Worm (Caenorhabditis elegans): ENCODE results near the gene C17H12.37.

C17H12.37 gene

ce11 chrIV:6809756-6810155, 4.8 kb downstream of the C17H12.37 start:
- no peak for TF ChIP-seq ZK546.5 (tag; optimal IDR thresholded peaks at IDR 0.05)
- TF ChIP-seq nhr-12 (tag; optimal IDR thresholded peaks at IDR 0.05): no peak
- no peak for TF ChIP-seq lsy-12 (tag; optimal IDR thresholded peaks at IDR 0.05)
- TF ChIP-seq egl-5 (tag; optimal IDR thresholded peaks at IDR 0.05): no peak
- TF ChIP-seq ceh-28 (tag; optimal IDR thresholded peaks at IDR 0.05): peak; percentile 16
- no peak for TF ChIP-seq nhr-25 (tag; optimal IDR thresholded peaks at IDR 0.05)
- TF ChIP-seq nhr-28 (tag; optimal IDR thresholded peaks at IDR 0.05): no peak
- no peak for TF ChIP-seq ceh-9 (tag; optimal IDR thresholded peaks at IDR 0.05)
- TF ChIP-seq nhr-76 (tag; optimal IDR thresholded peaks at IDR 0.05): no peak
- no peak for TF ChIP-seq nhr-43 (tag; optimal IDR thresholded peaks at IDR 0.05; ENCODE audit: poor library complexity, severe bottlenecking)
- no peak for TF ChIP-seq mml-1 (tag; optimal IDR thresholded peaks at IDR 0.05)
- TF ChIP-seq elt-3 (tag; optimal IDR thresholded peaks at IDR 0.05): no peak
- no peak for TF ChIP-seq fos-1 (tag; optimal IDR thresholded peaks at IDR 0.05)
- TF ChIP-seq tbx-2 (tag; optimal IDR thresholded peaks at IDR 0.05): peak; percentile 42
- peak; percentile 97 for TF ChIP-seq hmg-11 (tag; optimal IDR thresholded peaks at IDR 0.05)
- TF ChIP-seq ceh-16 (tag; optimal IDR thresholded peaks at IDR 0.05): no peak
- TF ChIP-seq nhr-11 (tag; optimal IDR thresholded peaks at IDR 0.05): no peak
- peak; percentile 76 for TF ChIP-seq nfya-1 (tag; optimal IDR thresholded peaks at IDR 0.05; ENCODE audit: insufficient read depth)
- no peak for TF ChIP-seq ceh-82 (tag; optimal IDR thresholded peaks at IDR 0.05)
- TF ChIP-seq ztf-11 (tag; optimal IDR thresholded peaks at IDR 0.05): no peak
- no peak for TF ChIP-seq daf-12 (tag; optimal IDR thresholded peaks at IDR 0.05)
- TF ChIP-seq ztf-4 (tag; optimal IDR thresholded peaks at IDR 0.05): no peak
- no peak for TF ChIP-seq jun-1 (tag; optimal IDR thresholded peaks at IDR 0.05)
- TF ChIP-seq nhr-237 (tag; optimal IDR thresholded peaks at IDR 0.05): no peak
- TF ChIP-seq elt-2 (tag; optimal IDR thresholded peaks at IDR 0.05): no peak
- TF ChIP-seq lin-39 (tag; optimal IDR thresholded peaks at IDR 0.05): peak; percentile 74
- TF ChIP-seq skn-1 (tag; optimal IDR thresholded peaks at IDR 0.05): peak; percentile 8
- no peak for TF ChIP-seq nhr-77 (tag; optimal IDR thresholded peaks at IDR 0.05)
- no peak for TF ChIP-seq unc-39 (tag; optimal IDR thresholded peaks at IDR 0.05)
- no peak for TF ChIP-seq elt-1 (tag; optimal IDR thresholded peaks at IDR 0.05)
- TF ChIP-seq nhr-67 (tag; optimal IDR thresholded peaks at IDR 0.05): no peak
- TF ChIP-seq lin-15B (tag; optimal IDR thresholded peaks at IDR 0.05): peak; percentile 37
- peak; percentile 64 for TF ChIP-seq fkh-10 (GFP tag; optimal IDR thresholded peaks at IDR 0.05)
- TF ChIP-seq aly-2 (tag; optimal IDR thresholded peaks at IDR 0.05): no peak
- TF ChIP-seq ama-1 (optimal IDR thresholded peaks at IDR 0.05): no peak

- TF ChIP-seq jun-1 (tag; optimal IDR thresholded peaks at IDR 0.05) (no peak), nhr-77 (tag; optimal IDR thresholded peaks at IDR 0.05) (no peak)
Measured at ce11 chrIV:6811808-6812207, 6.9 kb downstream of the C17H12.37 start, which contains the start of gene ceh-48. Gene ceh-48 (plus strand): TSS chrIV:6812108.

ce11 chrIV:6817554-6817953, 12.6 kb downstream of the C17H12.37 start, which contains the start of gene C17H12.5:
Gene C17H12.5 (minus strand): TSS chrIV:6817654.
- TF ChIP-seq fkh-10 (GFP tag; optimal IDR thresholded peaks at IDR 0.05) (no peak), nhr-12 (tag; optimal IDR thresholded peaks at IDR 0.05) (no peak), eor-1 (tag; optimal IDR thresholded peaks at IDR 0.05) (no peak), sea-2 (GFP tag; optimal IDR thresholded peaks at IDR 0.05) (no peak), egl-27 (tag; optimal IDR thresholded peaks at IDR 0.05) (no peak), lin-15B (tag; optimal IDR thresholded peaks at IDR 0.05) (no peak), snpc-4 (tag; optimal IDR thresholded peaks at IDR 0.05) (no peak), mml-1 (tag; optimal IDR thresholded peaks at IDR 0.05) (no peak), nhr-23 (tag; optimal IDR thresholded peaks at IDR 0.05) (no peak), unc-39 (tag; optimal IDR thresholded peaks at IDR 0.05) (no peak), aly-2 (tag; optimal IDR thresholded peaks at IDR 0.05) (no peak), ceh-82 (tag; optimal IDR thresholded peaks at IDR 0.05) (no peak), jun-1 (tag; optimal IDR thresholded peaks at IDR 0.05) (no peak), ceh-16 (tag; optimal IDR thresholded peaks at IDR 0.05) (no peak)

- TF ChIP-seq nfya-1 (tag; optimal IDR thresholded peaks at IDR 0.05; ENCODE audit: insufficient read depth): no peak
- no peak for TF ChIP-seq egl-5 (tag; optimal IDR thresholded peaks at IDR 0.05)
- no peak for TF ChIP-seq R02D3.7 (tag; optimal IDR thresholded peaks at IDR 0.05)
- no peak for TF ChIP-seq nhr-28 (tag; optimal IDR thresholded peaks at IDR 0.05)
- TF ChIP-seq pqm-1 (tag; optimal IDR thresholded peaks at IDR 0.05): peak; percentile 55
- TF ChIP-seq elt-2 (tag; optimal IDR thresholded peaks at IDR 0.05): peak; percentile 86
Measured at ce11 chrIV:6818369-6818768, 13.5 kb downstream of the C17H12.37 start, which contains the start of gene C17H12.8. Gene C17H12.8 (plus strand): TSS chrIV:6818703.

Measured in whole organism, L3 larva.